Worm (Caenorhabditis elegans): Measurements from ENCODE around the gene C39D10.8.

The C39D10.8 gene

ce11 chrX:7906430-7907014, 25.8 kb upstream of the C39D10.8 start, which contains the start of gene C39D10.1 (continued):
- TF ChIP-seq bed-2 (GFP tag; IDR thresholded peaks at IDR 0.05) = no peak
- TF ChIP-seq snpc-1.1 (tag; optimal IDR thresholded peaks at IDR 0.05; ENCODE audit: insufficient read depth) = peak; percentile 12
- no peak for TF ChIP-seq lin-35 (GFP tag; optimal IDR thresholded peaks at IDR 0.05)
- no peak for TF ChIP-seq ceh-79 (tag; optimal IDR thresholded peaks at IDR 0.05)
- no peak for TF ChIP-seq ztf-25 (GFP tag; IDR thresholded peaks at IDR 0.05)
- no peak for TF ChIP-seq repo-1 (tag; optimal IDR thresholded peaks at IDR 0.05)
- no peak for TF ChIP-seq egrh-3 (GFP tag; IDR thresholded peaks at IDR 0.05)
- TF ChIP-seq hrde-1 (tag; optimal IDR thresholded peaks at IDR 0.05; ENCODE audit: borderline replicate concordance) = peak; percentile 7
- no peak for TF ChIP-seq egl-18 (GFP tag; IDR thresholded peaks at IDR 0.05)
- no peak for TF ChIP-seq nfya-2 (GFP tag; IDR thresholded peaks at IDR 0.05)
- TF ChIP-seq aptf-3 (GFP tag; IDR thresholded peaks at IDR 0.05) = no peak
- no peak for TF ChIP-seq gei-17 (GFP tag; optimal IDR thresholded peaks at IDR 0.05)
- TF ChIP-seq him-1 (tag; optimal IDR thresholded peaks at IDR 0.05) = peak; percentile 76
- peak; percentile 9 for TF ChIP-seq F22D6.2 (tag; optimal IDR thresholded peaks at IDR 0.05)
- no peak for TF ChIP-seq hsf-1 (GFP tag; IDR thresholded peaks at IDR 0.05)
- TF ChIP-seq mel-28 (tag; optimal IDR thresholded peaks at IDR 0.05; ENCODE audit: borderline replicate concordance) = no peak
- no peak for TF ChIP-seq Y53F4B.3 (GFP tag; IDR thresholded peaks at IDR 0.05)
- 0 out of 2 replicates have a peak, but pooled peaks have one; percentile 55 for TF ChIP-seq Y56A3A.18 (GFP tag; IDR thresholded peaks at IDR 0.05)
- no peak for TF ChIP-seq K11D2.4 (GFP tag; IDR thresholded peaks at IDR 0.05)
- TF ChIP-seq attf-5 (GFP tag; optimal IDR thresholded peaks at IDR 0.05) = no peak
- TF ChIP-seq hlh-26 (GFP tag; conservative IDR thresholded peaks at IDR 0.05) = no peak
- TF ChIP-seq unc-130 (GFP tag; optimal IDR thresholded peaks at IDR 0.05) = no peak
- no peak for TF ChIP-seq ztf-3 (GFP tag; optimal IDR thresholded peaks at IDR 0.05)
- TF ChIP-seq F33H1.4 (GFP tag; IDR thresholded peaks at IDR 0.05) = no peak
- no peak for TF ChIP-seq ama-1 (optimal IDR thresholded peaks at IDR 0.05)
- peak in 1 of 2 experiments; percentile 87 for TF ChIP-seq ama-1 (GFP tag; optimal IDR thresholded peaks at IDR 0.05)
- no peak for TF ChIP-seq ets-4 (GFP tag; optimal IDR thresholded peaks at IDR 0.05)
- TF ChIP-seq zim-3 (tag; optimal IDR thresholded peaks at IDR 0.05) = no peak
- no peak for TF ChIP-seq ceh-58 (GFP tag; IDR thresholded peaks at IDR 0.05)
- no peak for TF ChIP-seq let-526 (GFP tag; IDR thresholded peaks at IDR 0.05)
- no peak for TF ChIP-seq lir-1 (GFP tag; conservative IDR thresholded peaks at IDR 0.05)
- TF ChIP-seq cebp-1 (GFP tag; IDR thresholded peaks at IDR 0.05) = no peak
- TF ChIP-seq cebp-1 (tag; optimal IDR thresholded peaks at IDR 0.05) = no peak
- TF ChIP-seq atf-7 (tag; optimal IDR thresholded peaks at IDR 0.05) = no peak
- TF ChIP-seq fkh-3 (tag; optimal IDR thresholded peaks at IDR 0.05) = no peak
- peak; percentile 9 to 13 for TF ChIP-seq rec-8 (tag; optimal IDR thresholded peaks at IDR 0.05)
- no peak for TF ChIP-seq ccch-3 (GFP tag; optimal IDR thresholded peaks at IDR 0.05)
- TF ChIP-seq hmg-20 (GFP tag; IDR thresholded peaks at IDR 0.05) = no peak
- no peak for TF ChIP-seq dpl-1 (GFP tag; optimal IDR thresholded peaks at IDR 0.05)
- no peak for TF ChIP-seq xnd-1 (tag; optimal IDR thresholded peaks at IDR 0.05)
- no peak for TF ChIP-seq ztf-26 (tag; optimal IDR thresholded peaks at IDR 0.05)
- 0 out of 2 replicates have a peak, but pooled peaks have one; percentile 26 for TF ChIP-seq madf-6 (GFP tag; IDR thresholded peaks at IDR 0.05)
- TF ChIP-seq ceh-100 (GFP tag; IDR thresholded peaks at IDR 0.05) = no peak
- TF ChIP-seq ceh-40 (GFP tag; IDR thresholded peaks at IDR 0.05) = 0 out of 2 replicates have a peak, but pooled peaks have one; percentile 47
- TF ChIP-seq Y95B8A.8 (GFP tag; IDR thresholded peaks at IDR 0.05) = no peak
- TF ChIP-seq hlh-12 (tag; optimal IDR thresholded peaks at IDR 0.05) = no peak
- TF ChIP-seq aptf-2 (GFP tag; conservative IDR thresholded peaks at IDR 0.05) = no peak
- TF ChIP-seq tbp1 (GFP tag; optimal IDR thresholded peaks at IDR 0.05) = peak; percentile 91
- no peak for TF ChIP-seq mcd-1 (GFP tag; IDR thresholded peaks at IDR 0.05)

Data from whole organism, young adult.